Worm (Caenorhabditis elegans) whole organism, L4/young adult: ENCODE results near the gene exos-7.

Source experiments
- W03F9.2 ChIP-seq: fragments of 150-350 bp; optimal IDR thresholded peaks from 2 replicates; lab custom pipeline; 2014; ENCODE audit warnings: missing biosample characterization, missing genetic modification characterization
- dao-5 ChIP-seq: sonication (generic microtip); optimal IDR thresholded peaks from 2 replicates; lab custom pipeline; 2016; ENCODE audit warnings: missing genotype, missing genetic modification characterization, moderate library complexity, missing compliant biosample characterization
- him-1 ChIP-seq: sonication (generic microtip); optimal IDR thresholded peaks from 2 replicates; lab custom pipeline; 2016; ENCODE audit warnings: missing genotype, missing genetic modification reagents, missing genetic modification characterization, missing compliant biosample characterization

DNA sequence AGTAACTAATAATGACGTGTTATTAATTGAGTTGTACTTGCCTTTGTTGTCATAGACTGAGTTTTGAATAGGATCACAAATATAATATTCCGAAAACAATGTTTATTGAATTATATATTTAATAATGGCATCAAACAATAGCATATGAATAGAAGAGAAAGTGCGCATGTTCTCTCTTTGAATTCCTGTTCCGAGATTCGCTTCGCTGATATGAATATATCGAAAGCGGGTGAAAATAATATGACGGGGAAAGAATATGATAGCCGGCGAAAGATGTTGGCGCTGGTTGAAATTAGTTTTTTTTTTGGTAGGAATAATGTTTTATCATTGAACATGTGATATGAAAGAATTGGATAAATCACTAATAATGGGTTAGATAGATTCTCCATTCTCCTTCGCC lies 18.6 kb upstream of the exos-7 start, which contains the start of gene T03D8.6:
- TF ChIP-seq him-1 (tag; lab: Kevin White, UChicago): no peak
- no peak for TF ChIP-seq dao-5
- no peak for TF ChIP-seq W03F9.2 (tag; lab: Kevin White, UChicago)
